Fruit fly (Drosophila melanogaster): ENCODE measurements around the gene CG8028.

Gene CG8028

DNA sequence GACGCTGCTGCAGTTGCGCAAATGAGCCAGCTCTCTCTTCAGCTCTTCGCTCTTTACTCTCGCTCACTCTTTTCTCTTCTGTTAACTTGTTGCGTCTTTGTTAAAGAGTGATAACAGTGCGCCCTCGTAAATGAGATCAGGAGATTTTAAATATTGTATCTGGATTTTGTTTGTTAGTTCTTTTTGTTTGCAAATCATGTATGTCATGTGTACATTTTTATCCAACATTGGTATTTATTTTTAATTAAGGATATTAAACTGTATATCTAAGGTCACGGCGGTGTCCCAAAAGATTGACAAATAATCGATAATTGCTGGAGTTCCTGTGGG lies 18.6 kb upstream of the CG8028 start (continued):
- TF ChIP-seq Sry-δ (GFP tag; optimal IDR thresholded peaks at IDR 0.05) (no peak), sd (tag; optimal IDR thresholded peaks at IDR 0.05) (no peak), HLH4C (GFP tag; IDR thresholded peaks at IDR 0.05; ENCODE audit: partially characterized antibody) (no peak), ken (GFP tag; IDR thresholded peaks at IDR 0.05) (peak; percentile 53; the same call in 2 of the 3 replicates), phol (tag; optimal IDR thresholded peaks at IDR 0.05) (peak; percentile 49), CG3995 (GFP tag; optimal IDR thresholded peaks at IDR 0.05) (no peak), Ets65A (GFP tag) (no peak), CG12104 (GFP tag; optimal IDR thresholded peaks at IDR 0.05) (no peak), Elba2 (GFP tag; optimal IDR thresholded peaks at IDR 0.05) (no peak), CG7372 (GFP tag; IDR thresholded peaks at IDR 0.05) (0 out of 2 replicates have a peak, but pooled peaks have one; percentile 21), pnt (GFP tag; optimal IDR thresholded peaks at IDR 0.05) (peak; percentile 23), cato (GFP tag; optimal IDR thresholded peaks at IDR 0.05; ENCODE audit: borderline replicate concordance) (no peak), lmd (GFP tag; IDR thresholded peaks at IDR 0.05) (peak; percentile 64), CG7271 (tag; optimal IDR thresholded peaks at IDR 0.05) (no peak), CG12744 (GFP tag; optimal IDR thresholded peaks at IDR 0.05) (peak; percentile 7), sens (GFP tag) (peak; percentile 89), gt (GFP tag; IDR thresholded peaks at IDR 0.05) (no peak), CG10462 (GFP tag; optimal IDR thresholded peaks at IDR 0.05) (no peak), sqz (GFP tag; optimal IDR thresholded peaks at IDR 0.05) (no peak), pho (GFP tag; optimal IDR thresholded peaks at IDR 0.05) (no peak), sima (GFP tag; optimal IDR thresholded peaks at IDR 0.05) (peak; percentile 8), Bdp1 (GFP tag; optimal IDR thresholded peaks at IDR 0.05) (no peak), hb (GFP tag; IDR thresholded peaks at IDR 0.05; ENCODE audit: partially characterized antibody) (no peak), CG16815 (GFP tag; optimal IDR thresholded peaks at IDR 0.05) (peak; percentile 17), sr (GFP tag; IDR thresholded peaks at IDR 0.05) (no peak), CG6272 (GFP tag; IDR thresholded peaks at IDR 0.05) (no peak), Dip2 (GFP tag; IDR thresholded peaks at IDR 0.05) (no peak), Chrac-16 (GFP tag; optimal IDR thresholded peaks at IDR 0.05) (peak; percentile 32), HmgZ (tag; optimal IDR thresholded peaks at IDR 0.05) (no peak), CG2116 (GFP tag; optimal IDR thresholded peaks at IDR 0.05) (no peak), zf30C (GFP tag; optimal IDR thresholded peaks at IDR 0.05) (no peak), CG10979 (tag; optimal IDR thresholded peaks at IDR 0.05) (peak; percentile 55), CG15696 (tag; optimal IDR thresholded peaks at IDR 0.05) (peak; percentile 69), CG11085 (GFP tag; IDR thresholded peaks at IDR 0.05) (no peak), PHDP (tag; optimal IDR thresholded peaks at IDR 0.05) (peak; percentile 42), hkb (optimal IDR thresholded peaks at IDR 0.05) (no peak), hkb (GFP tag; IDR thresholded peaks at IDR 0.05) (peak; percentile 56), CG2712 (tag; optimal IDR thresholded peaks at IDR 0.05) (peak; percentile 68), chm (GFP tag; IDR thresholded peaks at IDR 0.05) (peak; percentile 84), zfh2 (GFP tag; optimal IDR thresholded peaks at IDR 0.05) (peak; percentile 22), dm (GFP tag; optimal IDR thresholded peaks at IDR 0.05) (no peak), CG16779 (GFP tag; IDR thresholded peaks at IDR 0.05) (no peak), CG12391 (tag; optimal IDR thresholded peaks at IDR 0.05) (peak; percentile 67), CG11504 (tag; optimal IDR thresholded peaks at IDR 0.05) (peak; percentile 48), CG2202 (tag; optimal IDR thresholded peaks at IDR 0.05) (peak; percentile 36), gfzf (GFP tag; optimal IDR thresholded peaks at IDR 0.05) (no peak), bowl (GFP tag; IDR thresholded peaks at IDR 0.05) (no peak), CG10209 (GFP tag; optimal IDR thresholded peaks at IDR 0.05) (peak; percentile 35), CG6654 (GFP tag; optimal IDR thresholded peaks at IDR 0.05) (no peak), CG12071 (GFP tag; optimal IDR thresholded peaks at IDR 0.05) (peak; percentile 28), btn (GFP tag; optimal IDR thresholded peaks at IDR 0.05) (no peak), Dek (tag; optimal IDR thresholded peaks at IDR 0.05) (peak; percentile 38), CG9727 (GFP tag; optimal IDR thresholded peaks at IDR 0.05) (peak; percentile 34)
